Worm (Caenorhabditis elegans): ENCODE results near the gene Y97E10AR.1.

Y97E10AR.1 gene

ce11 chrV:7985860-7986259, 15.4 kb upstream of the Y97E10AR.1 start, which contains the start of gene Y97E10AL.1:
Gene Y97E10AL.1, plus strand, starts transcription at chrV:7986160.
- TF ChIP-seq hlh-6 (tag; optimal IDR thresholded peaks at IDR 0.05) = no peak
- TF ChIP-seq C08G9.2 (tag; optimal IDR thresholded peaks at IDR 0.05) = no peak
- no peak for TF ChIP-seq zip-5 (tag; optimal IDR thresholded peaks at IDR 0.05)
- no peak for TF ChIP-seq nfya-1 (tag; optimal IDR thresholded peaks at IDR 0.05)
- TF ChIP-seq syd-9 (tag; optimal IDR thresholded peaks at IDR 0.05) = no peak
- no peak for TF ChIP-seq ceh-34 (tag; optimal IDR thresholded peaks at IDR 0.05)
- TF ChIP-seq ama-1 (optimal IDR thresholded peaks at IDR 0.05) = no peak
- no peak for TF ChIP-seq unc-86 (tag; optimal IDR thresholded peaks at IDR 0.05)
- no peak for TF ChIP-seq che-1 (tag; optimal IDR thresholded peaks at IDR 0.05)
- TF ChIP-seq ref-2 (tag; optimal IDR thresholded peaks at IDR 0.05) = no peak
- no peak for TF ChIP-seq elt-4 (tag; optimal IDR thresholded peaks at IDR 0.05)
- no peak for TF ChIP-seq sdc-2 (tag; optimal IDR thresholded peaks at IDR 0.05)
- TF ChIP-seq tbx-2 (tag; optimal IDR thresholded peaks at IDR 0.05) = no peak
- no peak for TF ChIP-seq nhr-232 (tag; optimal IDR thresholded peaks at IDR 0.05)
- TF ChIP-seq Y22D7AL.16 (tag; optimal IDR thresholded peaks at IDR 0.05) = no peak
- no peak for TF ChIP-seq dve-1 (tag; optimal IDR thresholded peaks at IDR 0.05)
- TF ChIP-seq ceh-14 (tag; optimal IDR thresholded peaks at IDR 0.05) = no peak
- TF ChIP-seq hlh-13 (GFP tag; optimal IDR thresholded peaks at IDR 0.05) = no peak

- no peak for TF ChIP-seq hlh-15 (tag; optimal IDR thresholded peaks at IDR 0.05)
- TF ChIP-seq unc-42 (tag; optimal IDR thresholded peaks at IDR 0.05) = no peak
- TF ChIP-seq pag-3 (tag; optimal IDR thresholded peaks at IDR 0.05; ENCODE audit: borderline replicate concordance) = no peak
These were observed 6.7 kb upstream of the Y97E10AR.1 start, which contains the start of gene ceh-76 for ce11 chrV:7994570-7994969. Gene ceh-76, minus strand, starts transcription at chrV:7994670.

ce11 chrV:7995165-7995564, 6.1 kb upstream of the Y97E10AR.1 start:
- TF ChIP-seq ref-2 (tag; optimal IDR thresholded peaks at IDR 0.05) (no peak), Y22D7AL.16 (tag; optimal IDR thresholded peaks at IDR 0.05) (no peak), hlh-15 (tag; optimal IDR thresholded peaks at IDR 0.05) (no peak), fax-1 (tag; optimal IDR thresholded peaks at IDR 0.05) (no peak), nhr-11 (tag; optimal IDR thresholded peaks at IDR 0.05) (no peak), C38D4.7 (GFP tag; optimal IDR thresholded peaks at IDR 0.05) (no peak), unc-55 (GFP tag; optimal IDR thresholded peaks at IDR 0.05) (no peak), hlh-30 (tag; optimal IDR thresholded peaks at IDR 0.05; ENCODE audit: insufficient read depth) (no peak), fkh-10 (GFP tag; optimal IDR thresholded peaks at IDR 0.05) (no peak), zip-5 (tag; optimal IDR thresholded peaks at IDR 0.05) (no peak), fkh-6 (tag; optimal IDR thresholded peaks at IDR 0.05) (no peak)

ce11 chrV:7995878-7996277, 5.4 kb upstream of the Y97E10AR.1 start, which contains the start of gene Y97E10AR.2:
Gene Y97E10AR.2, plus strand, starts transcription at chrV:7996178.
- TF ChIP-seq ceh-19 (GFP tag; optimal IDR thresholded peaks at IDR 0.05) (no peak), hlh-15 (tag; optimal IDR thresholded peaks at IDR 0.05) (no peak), elt-4 (tag; optimal IDR thresholded peaks at IDR 0.05) (no peak), pros-1 (tag; optimal IDR thresholded peaks at IDR 0.05) (no peak)

ce11 chrV:8005000-8005399, 3.7 kb downstream of the Y97E10AR.1 start, which contains the start of gene Y97E10AR.8:
Gene Y97E10AR.8, plus strand, starts transcription at chrV:8005300.
- no peak for TF ChIP-seq dve-1 (tag; optimal IDR thresholded peaks at IDR 0.05)
- TF ChIP-seq madf-2 (tag; optimal IDR thresholded peaks at IDR 0.05) = no peak
- TF ChIP-seq Y22D7AL.16 (tag; optimal IDR thresholded peaks at IDR 0.05) = no peak
- no peak for TF ChIP-seq odd-2 (tag; optimal IDR thresholded peaks at IDR 0.05)
- TF ChIP-seq pha-4 (tag; optimal IDR thresholded peaks at IDR 0.05) = no peak
- no peak for TF ChIP-seq tbx-2 (tag; optimal IDR thresholded peaks at IDR 0.05)
- TF ChIP-seq ceh-2 (tag; optimal IDR thresholded peaks at IDR 0.05) = no peak
- TF ChIP-seq sdc-2 (tag; optimal IDR thresholded peaks at IDR 0.05) = no peak
- TF ChIP-seq ceh-22 (tag; optimal IDR thresholded peaks at IDR 0.05) = no peak
- TF ChIP-seq lin-11 (tag; optimal IDR thresholded peaks at IDR 0.05) = no peak
- no peak for TF ChIP-seq F13H6.1 (tag; optimal IDR thresholded peaks at IDR 0.05)
- TF ChIP-seq pag-3 (tag; optimal IDR thresholded peaks at IDR 0.05; ENCODE audit: borderline replicate concordance) = no peak
